Worm (Caenorhabditis elegans) whole organism, L1 larva: Measurements from ENCODE around the gene cebp-1.

ENCODE experiments used
- C04F5.9 ChIP-seq: sonication (generic microtip); optimal IDR thresholded peaks from 2 replicates; lab custom pipeline; 2016; ENCODE audit warnings: missing genetic modification characterization, missing compliant biosample characterization
- C16A3.4 ChIP-seq: fragments of 150-350 bp; optimal IDR thresholded peaks from 2 replicates; lab custom pipeline; 2014; ENCODE audit warnings: missing biosample characterization, missing genetic modification characterization
- F16B12.6 ChIP-seq: fragments of 150-350 bp; optimal IDR thresholded peaks from 2 replicates; lab custom pipeline; 2014; ENCODE audit warnings: missing biosample characterization, missing genetic modification characterization
- aha-1 ChIP-seq: fragments of 150-350 bp; optimal IDR thresholded peaks from 2 replicates; lab custom pipeline; 2014; ENCODE audit warnings: missing biosample characterization, missing genetic modification characterization
- alr-1 ChIP-seq: fragments of 200-800 bp; sonication (Bioruptor generic); optimal IDR thresholded peaks from 2 replicates; lab custom pipeline; 2018; ENCODE audit warnings: borderline replicate concordance, mild to moderate bottlenecking, missing genetic modification characterization, missing compliant biosample characterization
- ama-1 ChIP-seq: fragments of 150-350 bp; optimal IDR thresholded peaks from 2 replicates; lab custom pipeline; 2014
- blmp-1 ChIP-seq: fragments of 150-350 bp; optimal IDR thresholded peaks from 2 replicates; lab custom pipeline; 2014; ENCODE audit warnings: missing biosample characterization, missing genetic modification characterization
- ceh-63 ChIP-seq: fragments of 200-800 bp; sonication (Bioruptor generic); optimal IDR thresholded peaks from 2 replicates; lab custom pipeline; 2018; ENCODE audit warnings: mild to moderate bottlenecking, missing genetic modification characterization, missing compliant biosample characterization
- ceh-82 ChIP-seq, 3 experiments: fragments of 150-350 bp in 1 of 3; sonication (generic microtip) in 2 of 3; optimal IDR thresholded peaks; 2 replicates each; lab custom pipeline; 2014 to 2017; ENCODE audit warnings: missing biosample characterization in 3 of 3, missing genetic modification characterization in 3 of 3
- ceh-88 ChIP-seq: fragments of 200-800 bp; sonication (Bioruptor generic); IDR thresholded peaks from 2 replicates; pipeline ENCODE4 v1.3.6; 2022; ENCODE audit warnings: missing genetic modification characterization, missing compliant biosample characterization
- ceh-90 ChIP-seq: sonication (generic microtip); optimal IDR thresholded peaks from 2 replicates; lab custom pipeline; 2016; ENCODE audit warnings: missing genetic modification characterization, missing compliant biosample characterization
- efl-1 ChIP-seq, 4 experiments: fragments of 150-350 bp; optimal IDR thresholded peaks in 3 of 4; peaks in 1 of 4; 1 replicate in 1 of 4; 2 replicates in 3 of 4; lab custom pipeline; 2014; ENCODE audit warnings: missing biosample characterization in 2 of 4, missing genetic modification characterization in 2 of 4, missing genetic modification reagents in 2 of 4
- egl-13 ChIP-seq: sonication (generic microtip); optimal IDR thresholded peaks from 2 replicates; lab custom pipeline; 2016; ENCODE audit warnings: missing genotype, missing genetic modification reagents, missing genetic modification characterization, missing compliant biosample characterization
- egl-27 ChIP-seq, 2 experiments: fragments of 150-350 bp in 1 of 2; sonication (generic microtip); optimal IDR thresholded peaks; 3 replicates each; lab custom pipeline; 2017 to 2018; ENCODE audit warnings: missing biosample characterization in 2 of 2, missing genetic modification characterization in 2 of 2, missing genetic modification reagents in 2 of 2
- elt-2 ChIP-seq: sonication (generic microtip); optimal IDR thresholded peaks from 2 replicates; lab custom pipeline; 2016; ENCODE audit warnings: missing genetic modification characterization, mild to moderate bottlenecking, inconsistent platforms, missing compliant biosample characterization, missing genetic modification reagents
- elt-3 ChIP-seq, 6 experiments: fragments of 150-350 bp in 1 of 6; sonication (generic microtip); optimal IDR thresholded peaks; 2 replicates each; lab custom pipeline; 2017 to 2018; ENCODE audit warnings: missing biosample characterization in 6 of 6, missing genetic modification characterization in 6 of 6, inconsistent platforms in 1 of 6
- ets-5 ChIP-seq: fragments of 200-800 bp; sonication (Bioruptor generic); IDR thresholded peaks from 2 replicates; pipeline ENCODE4 v1.3.6; 2022; ENCODE audit warnings: missing genetic modification characterization, missing compliant biosample characterization
- fkh-10 ChIP-seq: sonication (generic microtip); optimal IDR thresholded peaks from 2 replicates; lab custom pipeline; 2017; ENCODE audit warnings: missing biosample characterization, missing genetic modification reagents, missing genetic modification characterization
- fkh-4 ChIP-seq: sonication (generic microtip); optimal IDR thresholded peaks from 2 replicates; lab custom pipeline; 2016; ENCODE audit warnings: missing compliant biosample characterization, missing genetic modification characterization, borderline replicate concordance
- fkh-8 ChIP-seq: sonication (generic microtip); optimal IDR thresholded peaks from 2 replicates; lab custom pipeline; 2016; ENCODE audit warnings: mild to moderate bottlenecking, missing genetic modification characterization, missing compliant biosample characterization
- fos-1 ChIP-seq: fragments of 150-350 bp; optimal IDR thresholded peaks from 2 replicates; lab custom pipeline; 2014; ENCODE audit warnings: missing biosample characterization, missing genetic modification characterization
- grh-1 ChIP-seq: fragments of 200-800 bp; sonication (Bioruptor generic); IDR thresholded peaks from 2 replicates; pipeline ENCODE4 v1.3.6; 2022; ENCODE audit warnings: missing genetic modification reagents, missing genetic modification characterization, missing compliant biosample characterization
- hlh-4 ChIP-seq: sonication (generic microtip); optimal IDR thresholded peaks from 2 replicates; lab custom pipeline; 2016; ENCODE audit warnings: mild to moderate bottlenecking, missing genetic modification characterization, missing compliant biosample characterization
- hpl-2 ChIP-seq: fragments of 150-350 bp; optimal IDR thresholded peaks from 2 replicates; lab custom pipeline; 2014; ENCODE audit warnings: missing biosample characterization, missing genetic modification reagents, missing genetic modification characterization
- isw-1 ChIP-seq: fragments of 200-800 bp; sonication (Bioruptor generic); IDR thresholded peaks from 2 replicates; pipeline ENCODE4 v1.3.6; 2022; ENCODE audit warnings: missing genetic modification characterization, missing compliant biosample characterization
- lin-14 ChIP-seq: fragments of 200-800 bp; sonication (Bioruptor generic); optimal IDR thresholded peaks from 2 replicates; lab custom pipeline; 2018; ENCODE audit warnings: mild to moderate bottlenecking, missing genetic modification characterization, moderate library complexity, missing compliant biosample characterization
- lin-35 ChIP-seq, 2 experiments: fragments of 150-350 bp; optimal IDR thresholded peaks; 2 replicates each; lab custom pipeline; 2014; ENCODE audit warnings: missing biosample characterization in 2 of 2, missing genetic modification characterization in 2 of 2, missing genetic modification reagents in 2 of 2
- lir-3 ChIP-seq: sonication (generic microtip); optimal IDR thresholded peaks from 2 replicates; lab custom pipeline; 2016; ENCODE audit warnings: mild to moderate bottlenecking, missing genetic modification characterization, moderate library complexity, missing compliant biosample characterization; ENCODE audit not compliant: poor library complexity
- mab-9 ChIP-seq: fragments of 200-800 bp; sonication (Bioruptor generic); IDR thresholded peaks from 2 replicates; pipeline ENCODE4 v1.3.6; 2022; ENCODE audit warnings: missing genetic modification reagents, missing genetic modification characterization, missing compliant biosample characterization
- mep-1 ChIP-seq: fragments of 150-350 bp; optimal IDR thresholded peaks from 2 replicates; lab custom pipeline; 2014; ENCODE audit warnings: missing biosample characterization, missing genetic modification characterization
- nhr-20 ChIP-seq: sonication (generic microtip); optimal IDR thresholded peaks from 2 replicates; lab custom pipeline; 2016; ENCODE audit warnings: mild to moderate bottlenecking, missing genetic modification characterization, missing compliant biosample characterization
- nhr-237 ChIP-seq: fragments of 150-350 bp; optimal IDR thresholded peaks from 2 replicates; lab custom pipeline; 2014; ENCODE audit warnings: missing biosample characterization, missing genetic modification characterization
- nhr-84 ChIP-seq: sonication (generic microtip); optimal IDR thresholded peaks from 2 replicates; lab custom pipeline; 2017; ENCODE audit warnings: missing biosample characterization, missing genetic modification characterization
- nhr-85 ChIP-seq: sonication (generic microtip); peaks from one replicate; lab custom pipeline; 2016; ENCODE audit warnings: missing genetic modification characterization, inconsistent platforms, missing compliant biosample characterization
- nhr-90 ChIP-seq: sonication (generic microtip); optimal IDR thresholded peaks from 2 replicates; lab custom pipeline; 2016; ENCODE audit warnings: mild to moderate bottlenecking, missing genetic modification characterization, missing compliant biosample characterization; ENCODE audit not compliant: poor library complexity
- skn-1 ChIP-seq: fragments of 150-350 bp; optimal IDR thresholded peaks from 2 replicates; lab custom pipeline; 2014; ENCODE audit warnings: missing biosample characterization, missing genetic modification characterization
- snpc-4 ChIP-seq: fragments of 150-350 bp; optimal IDR thresholded peaks from 2 replicates; lab custom pipeline; 2014; ENCODE audit warnings: missing biosample characterization, missing genetic modification characterization
- snu-23 ChIP-seq: sonication (generic microtip); optimal IDR thresholded peaks from 2 replicates; lab custom pipeline; 2016; ENCODE audit warnings: missing genetic modification characterization, missing compliant biosample characterization
- swsn-7 ChIP-seq: sonication (generic microtip); optimal IDR thresholded peaks from 2 replicates; lab custom pipeline; 2016; ENCODE audit warnings: missing genetic modification characterization, missing compliant biosample characterization
- tbx-2 ChIP-seq: sonication (generic microtip); optimal IDR thresholded peaks from 2 replicates; lab custom pipeline; 2016; ENCODE audit warnings: missing genetic modification characterization, missing compliant biosample characterization
- unc-130 ChIP-seq: fragments of 150-350 bp; optimal IDR thresholded peaks from 2 replicates; lab custom pipeline; 2017; ENCODE audit warnings: missing biosample characterization, missing genetic modification characterization, inconsistent platforms
- unc-62 ChIP-seq: fragments of 150-350 bp; optimal IDR thresholded peaks from 2 replicates; lab custom pipeline; 2014; ENCODE audit warnings: missing biosample characterization, missing genetic modification reagents, missing genetic modification characterization
- unc-86 ChIP-seq: sonication (generic microtip); optimal IDR thresholded peaks from 2 replicates; lab custom pipeline; 2016; ENCODE audit warnings: missing genetic modification characterization, missing compliant biosample characterization
- unc-98 ChIP-seq: fragments of 200-800 bp; sonication (Bioruptor generic); IDR thresholded peaks from 2 replicates; pipeline ENCODE4 v1.3.6; 2022; ENCODE audit warnings: missing genetic modification characterization, missing compliant biosample characterization
- zip-4 ChIP-seq: fragments of 200-800 bp; sonication (Bioruptor generic); optimal IDR thresholded peaks from 2 replicates; lab custom pipeline; 2018; ENCODE audit warnings: mild to moderate bottlenecking, missing genetic modification characterization, moderate library complexity, missing compliant biosample characterization
- ztf-11 ChIP-seq, 2 experiments: sonication (generic microtip); optimal IDR thresholded peaks; 2 replicates each; lab custom pipeline; 2016 to 2017; ENCODE audit warnings: missing genetic modification characterization in 2 of 2, missing biosample characterization in 1 of 2, missing compliant biosample characterization in 1 of 2
- ztf-4 ChIP-seq: fragments of 150-350 bp; optimal IDR thresholded peaks from 2 replicates; lab custom pipeline; 2014; ENCODE audit warnings: missing biosample characterization, missing genetic modification characterization

The cebp-1 gene

DNA sequence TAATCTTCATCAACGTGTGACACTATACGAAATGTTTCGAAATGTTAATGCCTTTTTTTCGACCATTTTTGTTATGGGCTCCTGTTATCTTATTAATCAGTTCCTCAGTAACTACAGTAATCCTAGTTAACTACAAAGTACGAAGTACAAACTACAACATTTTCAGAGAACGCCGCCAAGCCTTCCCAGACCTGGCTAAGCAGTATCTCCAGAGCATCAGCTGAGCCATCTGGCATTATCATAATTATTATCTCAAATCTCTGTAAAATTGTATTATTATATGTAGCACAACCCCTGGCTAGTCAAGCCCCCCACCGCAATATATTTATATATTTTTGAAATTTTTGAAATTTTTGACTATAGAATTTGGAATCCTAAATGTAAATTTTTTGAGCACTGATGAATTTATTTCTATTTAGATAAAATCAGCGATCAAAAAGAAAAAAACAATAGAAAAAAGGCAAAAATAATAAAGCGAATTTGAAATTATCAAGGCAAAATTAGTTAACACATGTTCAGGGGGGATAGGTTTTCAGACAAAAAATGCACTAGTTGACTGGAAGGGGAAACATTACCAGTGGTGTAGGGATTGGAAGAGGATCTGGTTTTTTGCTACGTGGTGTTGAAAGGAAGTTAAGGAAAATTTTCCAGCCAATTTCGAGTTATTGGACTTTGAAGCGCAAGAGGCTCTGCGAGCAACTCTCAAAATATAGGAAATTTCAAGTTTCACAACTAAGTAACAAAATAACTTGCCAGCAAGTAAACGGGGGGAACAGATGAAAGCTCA is 1.7 kb downstream of the cebp-1 start (continued):
- TF ChIP-seq ama-1 (lab: Kevin White, UChicago): peak; percentile 59

DNA sequence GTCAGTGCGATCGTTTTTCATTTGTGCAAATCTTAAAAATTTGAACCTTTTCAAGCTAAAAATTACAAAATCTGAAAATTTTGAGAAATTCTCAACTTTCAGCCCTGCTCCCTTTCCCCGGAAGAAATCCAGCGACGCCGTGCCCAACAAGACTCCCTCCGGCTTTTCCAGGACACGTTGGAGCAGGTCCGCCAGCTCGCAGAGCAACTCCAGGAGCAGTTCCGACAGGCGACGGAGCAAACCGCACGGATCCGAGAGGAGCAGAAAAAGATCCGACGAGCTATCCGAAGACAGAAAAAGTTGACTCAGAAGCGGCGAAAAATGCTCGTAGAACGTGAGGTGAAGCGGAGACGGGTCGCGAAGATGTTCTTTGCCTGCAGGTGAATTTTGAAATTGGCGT is 2.4 kb downstream of the cebp-1 start:
- no peak for TF ChIP-seq alr-1 (tag; lab: Kevin White, UChicago)
- TF ChIP-seq ceh-88 (GFP tag; lab: Robert Waterston, UW): no peak
- TF ChIP-seq ceh-90 (tag; lab: Kevin White, UChicago): no peak
- TF ChIP-seq nhr-84 (tag; lab: Kevin White, UChicago): no peak
- no peak for TF ChIP-seq fkh-10 (GFP tag; lab: Kevin White, UChicago)
- TF ChIP-seq mab-9 (GFP tag; lab: Robert Waterston, UW): no peak
- TF ChIP-seq unc-130: no peak
- TF ChIP-seq efl-1 (optimal IDR thresholded peaks at IDR 0.05; lab: Kevin White, UChicago): no peak
- TF ChIP-seq efl-1 (GFP tag; optimal IDR thresholded peaks at IDR 0.05 in 1 of 2; lab: Kevin White, UChicago): no peak
- no peak for TF ChIP-seq lin-14
- no peak for TF ChIP-seq elt-2 (tag; lab: Kevin White, UChicago)
- no peak for TF ChIP-seq egl-27 (tag; optimal IDR thresholded peaks at IDR 0.05; lab: Kevin White, UChicago)
- TF ChIP-seq ceh-82 (tag; optimal IDR thresholded peaks at IDR 0.05; lab: Kevin White, UChicago): no peak
- TF ChIP-seq grh-1 (GFP tag; lab: Robert Waterston, UW): no peak
- TF ChIP-seq nhr-20 (tag; lab: Kevin White, UChicago): no peak

DNA sequence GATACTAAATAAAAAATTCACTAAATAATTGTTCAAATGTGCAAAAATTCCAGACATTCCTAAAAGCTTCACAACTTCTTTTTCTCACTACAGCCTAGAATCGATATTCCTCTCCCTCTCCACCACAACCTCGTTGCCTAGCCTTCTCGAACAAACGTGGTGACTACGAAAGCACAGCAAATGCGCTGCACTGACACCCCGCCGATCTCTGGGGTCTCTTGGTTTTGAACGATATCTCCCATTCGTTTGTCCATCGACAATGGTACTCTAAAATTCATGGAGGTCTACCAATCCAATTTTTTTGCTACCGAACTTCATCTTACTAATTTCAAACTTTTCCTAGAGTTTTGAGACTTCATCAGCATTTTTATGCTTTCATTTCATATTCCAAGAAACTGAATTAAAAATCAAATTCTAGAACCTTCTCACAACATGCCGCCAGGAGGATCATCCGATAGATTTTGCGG is 3.3 kb downstream of the cebp-1 start, which contains the start of gene W05H7.1:
Gene W05H7.1, plus strand, starts transcription at position 417 of the 467 bp plus-strand sequence.
- peak; percentile 67 for TF ChIP-seq snu-23 (GFP tag; lab: Kevin White, UChicago)
- TF ChIP-seq ztf-4 (tag; lab: Kevin White, UChicago): no peak
- no peak for TF ChIP-seq ztf-11 (tag; optimal IDR thresholded peaks at IDR 0.05; lab: Kevin White, UChicago)
- TF ChIP-seq hpl-2: no peak
- no peak for TF ChIP-seq fos-1 (tag; lab: Kevin White, UChicago)
- TF ChIP-seq lir-3 (tag; lab: Kevin White, UChicago): no peak
- no peak for TF ChIP-seq F16B12.6 (tag; lab: Kevin White, UChicago)
- TF ChIP-seq elt-3 (tag; optimal IDR thresholded peaks at IDR 0.05; lab: Kevin White, UChicago): no peak
- TF ChIP-seq mep-1 (tag; lab: Kevin White, UChicago): peak; percentile 53
- TF ChIP-seq mab-9 (GFP tag; lab: Robert Waterston, UW): no peak
- no peak for TF ChIP-seq C04F5.9
- no peak for TF ChIP-seq ets-5 (GFP tag; lab: Robert Waterston, UW)
- no peak for TF ChIP-seq aha-1
- no peak for TF ChIP-seq ama-1 (lab: Kevin White, UChicago)
- no peak for TF ChIP-seq nhr-85
- TF ChIP-seq tbx-2: no peak
- TF ChIP-seq nhr-237 (tag; lab: Kevin White, UChicago): no peak
- TF ChIP-seq fkh-8: peak; percentile 36
- no peak for TF ChIP-seq egl-13
- no peak for TF ChIP-seq fkh-10 (GFP tag; lab: Kevin White, UChicago)
- TF ChIP-seq hlh-4 (tag; lab: Kevin White, UChicago): no peak
- peak; percentile 62 for TF ChIP-seq skn-1 (tag; lab: Kevin White, UChicago)
- TF ChIP-seq swsn-7 (tag; lab: Kevin White, UChicago): peak; percentile 41
- peak; percentile 51 for TF ChIP-seq unc-86 (tag; lab: Kevin White, UChicago)
- peak; percentile 16 to 50 for TF ChIP-seq lin-35 (GFP tag; optimal IDR thresholded peaks at IDR 0.05; lab: Kevin White, UChicago)
- peak; percentile 29 for TF ChIP-seq blmp-1 (tag; lab: Kevin White, UChicago)
- TF ChIP-seq nhr-90 (tag; lab: Kevin White, UChicago): no peak
- TF ChIP-seq unc-98 (GFP tag; lab: Robert Waterston, UW): no peak
- peak; percentile 67 for TF ChIP-seq C16A3.4
- peak; percentile 49 for TF ChIP-seq lin-14
- no peak for TF ChIP-seq fkh-4 (tag; lab: Kevin White, UChicago)
- no peak for TF ChIP-seq snpc-4
- TF ChIP-seq isw-1 (GFP tag; lab: Robert Waterston, UW): no peak
- no peak for TF ChIP-seq ceh-63 (GFP tag; lab: Kevin White, UChicago)
- no peak for TF ChIP-seq zip-4
- TF ChIP-seq unc-62 (GFP tag; lab: Kevin White, UChicago): no peak
- peak in 1 of 2 experiments; percentile 43 for TF ChIP-seq efl-1 (optimal IDR thresholded peaks at IDR 0.05; lab: Kevin White, UChicago)
- no peak for TF ChIP-seq efl-1 (GFP tag; optimal IDR thresholded peaks at IDR 0.05 in 1 of 2; lab: Kevin White, UChicago)
